Fruit fly (Drosophila melanogaster): ENCODE results near the gene ND-ACP.

dm6 chr3L:1329724-1330123, at the start of gene ND-ACP:
- no peak for TF ChIP-seq CG6854 (GFP tag; optimal IDR thresholded peaks at IDR 0.05)
- no peak for TF ChIP-seq CG10631 (GFP tag; optimal IDR thresholded peaks at IDR 0.05)

All from whole organism, prepupa.